Worm (Caenorhabditis elegans) whole organism, L1 larva: Measurements from ENCODE around the gene C05B5.16.

Source experiments
- alr-1 ChIP-seq: fragments of 200-800 bp; sonication (Bioruptor generic); optimal IDR thresholded peaks from 2 replicates; lab custom pipeline; 2018; ENCODE audit warnings: borderline replicate concordance, mild to moderate bottlenecking, missing genetic modification characterization, missing compliant biosample characterization
- aly-2 ChIP-seq: fragments of 150-350 bp; optimal IDR thresholded peaks from 2 replicates; lab custom pipeline; 2014; ENCODE audit warnings: missing biosample characterization, missing genetic modification characterization
- ceh-82 ChIP-seq, 3 experiments: fragments of 150-350 bp in 1 of 3; sonication (generic microtip) in 2 of 3; optimal IDR thresholded peaks; 2 replicates each; lab custom pipeline; 2014 to 2017; ENCODE audit warnings: missing biosample characterization in 3 of 3, missing genetic modification characterization in 3 of 3
- egl-13 ChIP-seq: sonication (generic microtip); optimal IDR thresholded peaks from 2 replicates; lab custom pipeline; 2016; ENCODE audit warnings: missing genotype, missing genetic modification reagents, missing genetic modification characterization, missing compliant biosample characterization
- egl-27 ChIP-seq, 2 experiments: fragments of 150-350 bp in 1 of 2; sonication (generic microtip); optimal IDR thresholded peaks; 3 replicates each; lab custom pipeline; 2017 to 2018; ENCODE audit warnings: missing biosample characterization in 2 of 2, missing genetic modification characterization in 2 of 2, missing genetic modification reagents in 2 of 2
- fkh-10 ChIP-seq: sonication (generic microtip); optimal IDR thresholded peaks from 2 replicates; lab custom pipeline; 2017; ENCODE audit warnings: missing biosample characterization, missing genetic modification reagents, missing genetic modification characterization
- hlh-4 ChIP-seq: sonication (generic microtip); optimal IDR thresholded peaks from 2 replicates; lab custom pipeline; 2016; ENCODE audit warnings: mild to moderate bottlenecking, missing genetic modification characterization, missing compliant biosample characterization
- irx-1 ChIP-seq: sonication (generic microtip); optimal IDR thresholded peaks from 2 replicates; lab custom pipeline; 2016; ENCODE audit warnings: missing genetic modification characterization, missing compliant biosample characterization
- mef-2 ChIP-seq: fragments of 150-350 bp; optimal IDR thresholded peaks from 2 replicates; lab custom pipeline; 2014; ENCODE audit warnings: missing biosample characterization, missing genetic modification characterization
- nhr-71 ChIP-seq: sonication (generic microtip); optimal IDR thresholded peaks from 2 replicates; lab custom pipeline; 2016; ENCODE audit warnings: mild to moderate bottlenecking, missing genetic modification characterization, moderate library complexity, missing compliant biosample characterization
- nhr-77 ChIP-seq: fragments of 150-350 bp; optimal IDR thresholded peaks from 2 replicates; lab custom pipeline; 2014; ENCODE audit warnings: missing biosample characterization, missing genetic modification characterization
- nhr-85 ChIP-seq: sonication (generic microtip); peaks from one replicate; lab custom pipeline; 2016; ENCODE audit warnings: missing genetic modification characterization, inconsistent platforms, missing compliant biosample characterization
- pag-3 ChIP-seq: sonication (generic microtip); optimal IDR thresholded peaks from 2 replicates; lab custom pipeline; 2017; ENCODE audit warnings: missing genetic modification characterization, mild to moderate bottlenecking, missing compliant biosample characterization, antibody characterized with exemption, borderline replicate concordance; ENCODE audit not compliant: insufficient read depth
- sox-4 ChIP-seq: sonication (generic microtip); optimal IDR thresholded peaks from 2 replicates; lab custom pipeline; 2016; ENCODE audit warnings: missing genetic modification characterization, missing compliant biosample characterization
- unc-130 ChIP-seq: fragments of 150-350 bp; optimal IDR thresholded peaks from 2 replicates; lab custom pipeline; 2017; ENCODE audit warnings: missing biosample characterization, missing genetic modification characterization, inconsistent platforms
- unc-30 ChIP-seq: sonication (generic microtip); optimal IDR thresholded peaks from 2 replicates; lab custom pipeline; 2017; ENCODE audit warnings: missing biosample characterization, missing genetic modification characterization
- unc-62 ChIP-seq: fragments of 150-350 bp; optimal IDR thresholded peaks from 2 replicates; lab custom pipeline; 2014; ENCODE audit warnings: missing biosample characterization, missing genetic modification reagents, missing genetic modification characterization
- zip-4 ChIP-seq: fragments of 200-800 bp; sonication (Bioruptor generic); optimal IDR thresholded peaks from 2 replicates; lab custom pipeline; 2018; ENCODE audit warnings: mild to moderate bottlenecking, missing genetic modification characterization, moderate library complexity, missing compliant biosample characterization
- ztf-4 ChIP-seq: fragments of 150-350 bp; optimal IDR thresholded peaks from 2 replicates; lab custom pipeline; 2014; ENCODE audit warnings: missing biosample characterization, missing genetic modification characterization

Gene C05B5.16

ce11 chrIII:10057518-10057917, 45.3 kb downstream of the C05B5.16 start, which contains the start of gene T16G12.4:
T16G12.4 (plus strand) TSS chrIII:10057818.
- no peak for TF ChIP-seq unc-30 (tag; lab: Kevin White, UChicago)
- no peak for TF ChIP-seq irx-1 (tag; lab: Kevin White, UChicago)
- TF ChIP-seq aly-2: no peak
- no peak for TF ChIP-seq ceh-82 (tag; optimal IDR thresholded peaks at IDR 0.05; lab: Kevin White, UChicago)
- TF ChIP-seq nhr-71: no peak
- no peak for TF ChIP-seq unc-130 (tag; lab: Kevin White, UChicago)
- TF ChIP-seq egl-13 (tag; lab: Kevin White, UChicago): no peak
- no peak for TF ChIP-seq nhr-85
- TF ChIP-seq ztf-4 (tag; lab: Kevin White, UChicago): no peak
- TF ChIP-seq egl-27 (tag; optimal IDR thresholded peaks at IDR 0.05; lab: Kevin White, UChicago): no peak
- TF ChIP-seq unc-62 (GFP tag; lab: Kevin White, UChicago): no peak
- TF ChIP-seq alr-1 (tag; lab: Kevin White, UChicago): no peak
- TF ChIP-seq mef-2 (tag; lab: Kevin White, UChicago): no peak
- no peak for TF ChIP-seq pag-3 (tag; lab: Kevin White, UChicago)
- TF ChIP-seq zip-4 (GFP tag; lab: Kevin White, UChicago): no peak
- TF ChIP-seq hlh-4: no peak

- TF ChIP-seq sox-4 (tag; lab: Kevin White, UChicago) (no peak), nhr-77 (tag; lab: Kevin White, UChicago) (no peak), unc-62 (GFP tag; lab: Kevin White, UChicago) (no peak)
Measured at ce11 chrIII:10059002-10059401, 46.8 kb downstream of the C05B5.16 start, which contains the start of gene T16G12.8. T16G12.8 (plus strand) TSS chrIII:10059302.

- TF ChIP-seq fkh-10: no peak
Measured at ce11 chrIII:10060573-10060972, 48.3 kb downstream of the C05B5.16 start, which contains the start of gene T16G12.13. T16G12.13 (plus strand) TSS chrIII:10060865.
